Fruit fly (Drosophila melanogaster): ENCODE data around the gene CG9689.
A peak's percentile ranks its signal among the peaks of the same experiment; 100 is the strongest.

CG9689 gene

dm6 chrX:9909384-9909783 lies 27.6 kb downstream of the CG9689 start (continued):
- 0 out of 2 replicates have a peak, but pooled peaks have one; percentile 30 for TF ChIP-seq NFAT (GFP tag; IDR thresholded peaks at IDR 0.05)
- TF ChIP-seq CG30431 (GFP tag; optimal IDR thresholded peaks at IDR 0.05): no peak
- no peak for TF ChIP-seq CG12155 (GFP tag; optimal IDR thresholded peaks at IDR 0.05)
- TF ChIP-seq ap (GFP tag; IDR thresholded peaks at IDR 0.05): peak; percentile 31; the same call in 1 of the 2 replicates
- TF ChIP-seq dimm (GFP tag; IDR thresholded peaks at IDR 0.05): no peak
- no peak for TF ChIP-seq CG1832 (GFP tag; optimal IDR thresholded peaks at IDR 0.05)
- 0 out of 2 replicates have a peak, but pooled peaks have one; percentile 19 for TF ChIP-seq CG6689 (GFP tag; IDR thresholded peaks at IDR 0.05)
- peak; percentile 90 for TF ChIP-seq Ets65A (GFP tag)
- peak; percentile 2 for TF ChIP-seq Antp (GFP tag; optimal IDR thresholded peaks at IDR 0.05)
- no peak for TF ChIP-seq CG17186 (GFP tag; optimal IDR thresholded peaks at IDR 0.05)
- peak; percentile 58 for TF ChIP-seq sens (GFP tag)
- TF ChIP-seq CG9932 (GFP tag; IDR thresholded peaks at IDR 0.05): peak; percentile 39
- 0 out of 3 replicates have a peak, but pooled peaks have one; percentile 49 for TF ChIP-seq CG11456 (GFP tag; IDR thresholded peaks at IDR 0.05)
- TF ChIP-seq ase (GFP tag; IDR thresholded peaks at IDR 0.05): 0 out of 3 replicates have a peak, but pooled peaks have one; percentile 28
- no peak for TF ChIP-seq pnt (GFP tag; optimal IDR thresholded peaks at IDR 0.05)
- TF ChIP-seq tin (GFP tag; optimal IDR thresholded peaks at IDR 0.05): no peak
- peak; percentile 50; the same call in 2 of the 4 replicates for TF ChIP-seq Gug (GFP tag; IDR thresholded peaks at IDR 0.05)
- no peak for TF ChIP-seq Hr39 (optimal IDR thresholded peaks at IDR 0.05)
- no peak for TF ChIP-seq CG13775 (GFP tag; optimal IDR thresholded peaks at IDR 0.05)
- peak; percentile 65 for TF ChIP-seq CG3995 (GFP tag; optimal IDR thresholded peaks at IDR 0.05)
- no peak for TF ChIP-seq CG10654 (GFP tag; optimal IDR thresholded peaks at IDR 0.05)
- TF ChIP-seq twi (tag; optimal IDR thresholded peaks at IDR 0.05): no peak
- no peak for TF ChIP-seq CG1792 (GFP tag; optimal IDR thresholded peaks at IDR 0.05)

dm6 chrX:9911026-9911425 lies 29.3 kb downstream of the CG9689 start, which contains the start of gene CG1986:
TSS of gene CG1986 (minus strand) at chrX:9911126.
- TF ChIP-seq tap (tag; optimal IDR thresholded peaks at IDR 0.05): no peak
- 0 out of 3 replicates have a peak, but pooled peaks have one; percentile 11 for TF ChIP-seq dysf (GFP tag; IDR thresholded peaks at IDR 0.05)
- TF ChIP-seq CG2129 (GFP tag; IDR thresholded peaks at IDR 0.05; ENCODE audit: partially characterized antibody): no peak
- no peak for TF ChIP-seq Oli (tag; optimal IDR thresholded peaks at IDR 0.05)
- TF ChIP-seq Trl (optimal IDR thresholded peaks at IDR 0.05): no peak
- no peak for TF ChIP-seq Trl (GFP tag; optimal IDR thresholded peaks at IDR 0.05)
- no peak for TF ChIP-seq CG6813 (GFP tag; optimal IDR thresholded peaks at IDR 0.05)
- TF ChIP-seq CG17359 (tag; optimal IDR thresholded peaks at IDR 0.05): no peak
- TF ChIP-seq CG7928 (GFP tag; optimal IDR thresholded peaks at IDR 0.05): no peak
- no peak for TF ChIP-seq CG17385 (GFP tag; optimal IDR thresholded peaks at IDR 0.05)
- TF ChIP-seq en (GFP tag; optimal IDR thresholded peaks at IDR 0.05): no peak
- TF ChIP-seq crc (GFP tag; optimal IDR thresholded peaks at IDR 0.05): no peak
- TF ChIP-seq CG30431 (GFP tag; optimal IDR thresholded peaks at IDR 0.05): no peak
- TF ChIP-seq Elba2 (GFP tag; optimal IDR thresholded peaks at IDR 0.05): no peak
- no peak for TF ChIP-seq twi (tag; optimal IDR thresholded peaks at IDR 0.05)
- no peak for TF ChIP-seq CHES-1-like (GFP tag; optimal IDR thresholded peaks at IDR 0.05)
- TF ChIP-seq wor (GFP tag; IDR thresholded peaks at IDR 0.05): no peak
- TF ChIP-seq unpg (GFP tag; optimal IDR thresholded peaks at IDR 0.05): no peak
- TF ChIP-seq NC2β (GFP tag; optimal IDR thresholded peaks at IDR 0.05): no peak
- TF ChIP-seq CG10209 (GFP tag; optimal IDR thresholded peaks at IDR 0.05): no peak
- TF ChIP-seq lov (optimal IDR thresholded peaks at IDR 0.05): no peak
- TF ChIP-seq lov (GFP tag; IDR thresholded peaks at IDR 0.05): no peak
- TF ChIP-seq CG12769 (tag; optimal IDR thresholded peaks at IDR 0.05): no peak
- TF ChIP-seq prd (optimal IDR thresholded peaks at IDR 0.05): no peak
- peak; percentile 7; the same call in 1 of the 3 replicates for TF ChIP-seq prd (GFP tag; IDR thresholded peaks at IDR 0.05)
- no peak for TF ChIP-seq CG43689 (GFP tag; IDR thresholded peaks at IDR 0.05)
- TF ChIP-seq ham (GFP tag; IDR thresholded peaks at IDR 0.05): no peak
- no peak for TF ChIP-seq CG7372 (GFP tag; IDR thresholded peaks at IDR 0.05)
- TF ChIP-seq row (GFP tag; IDR thresholded peaks at IDR 0.05): peak; percentile 22; the same call in 2 of the 3 replicates
- no peak for TF ChIP-seq crol (GFP tag; IDR thresholded peaks at IDR 0.05)
- no peak for TF ChIP-seq Dll (GFP tag; IDR thresholded peaks at IDR 0.05; ENCODE audit: partially characterized antibody)
- TF ChIP-seq CG11560 (tag; IDR thresholded peaks at IDR 0.05): no peak
- TF ChIP-seq amos (GFP tag; IDR thresholded peaks at IDR 0.05; ENCODE audit: partially characterized antibody): no peak
